Worm (Caenorhabditis elegans) whole organism, L1 larva: ENCODE results near the gene T16A1.5.
A peak's percentile ranks its signal among the peaks of the same experiment; 100 is the strongest.

ENCODE experiments used
- C16A3.4 ChIP-seq: fragments of 150-350 bp; optimal IDR thresholded peaks from 2 replicates; lab custom pipeline; 2014; ENCODE audit warnings: missing biosample characterization, missing genetic modification characterization
- F16B12.6 ChIP-seq: fragments of 150-350 bp; optimal IDR thresholded peaks from 2 replicates; lab custom pipeline; 2014; ENCODE audit warnings: missing biosample characterization, missing genetic modification characterization
- alr-1 ChIP-seq: fragments of 200-800 bp; sonication (Bioruptor generic); optimal IDR thresholded peaks from 2 replicates; lab custom pipeline; 2018; ENCODE audit warnings: borderline replicate concordance, mild to moderate bottlenecking, missing genetic modification characterization, missing compliant biosample characterization
- blmp-1 ChIP-seq: fragments of 150-350 bp; optimal IDR thresholded peaks from 2 replicates; lab custom pipeline; 2014; ENCODE audit warnings: missing biosample characterization, missing genetic modification characterization
- ceh-90 ChIP-seq: sonication (generic microtip); optimal IDR thresholded peaks from 2 replicates; lab custom pipeline; 2016; ENCODE audit warnings: missing genetic modification characterization, missing compliant biosample characterization
- ces-1 ChIP-seq: fragments of 150-350 bp; optimal IDR thresholded peaks from 2 replicates; lab custom pipeline; 2014; ENCODE audit warnings: missing biosample characterization, missing genetic modification reagents, missing genetic modification characterization
- dpl-1 ChIP-seq, 3 experiments: fragments of 150-350 bp in 2 of 3; sonication (generic microtip) in 1 of 3; optimal IDR thresholded peaks; 2 replicates each; lab custom pipeline; 2014 to 2017; ENCODE audit warnings: missing biosample characterization in 3 of 3, missing genetic modification characterization in 3 of 3, missing genetic modification reagents in 3 of 3
- efl-1 ChIP-seq, 4 experiments: fragments of 150-350 bp; optimal IDR thresholded peaks in 3 of 4; peaks in 1 of 4; 1 replicate in 1 of 4; 2 replicates in 3 of 4; lab custom pipeline; 2014; ENCODE audit warnings: missing biosample characterization in 2 of 4, missing genetic modification characterization in 2 of 4, missing genetic modification reagents in 2 of 4
- elt-2 ChIP-seq: sonication (generic microtip); optimal IDR thresholded peaks from 2 replicates; lab custom pipeline; 2016; ENCODE audit warnings: missing genetic modification characterization, mild to moderate bottlenecking, inconsistent platforms, missing compliant biosample characterization, missing genetic modification reagents
- fkh-8 ChIP-seq: sonication (generic microtip); optimal IDR thresholded peaks from 2 replicates; lab custom pipeline; 2016; ENCODE audit warnings: mild to moderate bottlenecking, missing genetic modification characterization, missing compliant biosample characterization
- grh-1 ChIP-seq: fragments of 200-800 bp; sonication (Bioruptor generic); IDR thresholded peaks from 2 replicates; pipeline ENCODE4 v1.3.6; 2022; ENCODE audit warnings: missing genetic modification reagents, missing genetic modification characterization, missing compliant biosample characterization
- irx-1 ChIP-seq: sonication (generic microtip); optimal IDR thresholded peaks from 2 replicates; lab custom pipeline; 2016; ENCODE audit warnings: missing genetic modification characterization, missing compliant biosample characterization
- lin-15B ChIP-seq: fragments of 150-350 bp; sonication (generic microtip); optimal IDR thresholded peaks from 3 replicates; lab custom pipeline; 2014; ENCODE audit warnings: missing biosample characterization, missing genetic modification characterization
- lin-39 ChIP-seq: fragments of 150-350 bp; optimal IDR thresholded peaks from 2 replicates; lab custom pipeline; 2014; ENCODE audit warnings: missing biosample characterization, missing genetic modification reagents, missing genetic modification characterization
- lsy-2 ChIP-seq, 2 experiments: fragments of 150-350 bp; optimal IDR thresholded peaks; 2 replicates each; lab custom pipeline; 2014; ENCODE audit warnings: missing biosample characterization in 2 of 2, missing genetic modification characterization in 2 of 2
- mab-9 ChIP-seq: fragments of 200-800 bp; sonication (Bioruptor generic); IDR thresholded peaks from 2 replicates; pipeline ENCODE4 v1.3.6; 2022; ENCODE audit warnings: missing genetic modification reagents, missing genetic modification characterization, missing compliant biosample characterization
- mdl-1 ChIP-seq, 2 experiments: fragments of 150-350 bp; optimal IDR thresholded peaks; 2 replicates each; lab custom pipeline; 2014 to 2017; ENCODE audit warnings: missing biosample characterization in 2 of 2, missing genetic modification characterization in 2 of 2, inconsistent platforms in 1 of 2
- nhr-237 ChIP-seq: fragments of 150-350 bp; optimal IDR thresholded peaks from 2 replicates; lab custom pipeline; 2014; ENCODE audit warnings: missing biosample characterization, missing genetic modification characterization
- nhr-28 ChIP-seq: fragments of 150-350 bp; optimal IDR thresholded peaks from 2 replicates; lab custom pipeline; 2014; ENCODE audit warnings: missing biosample characterization, missing genetic modification characterization
- nhr-76 ChIP-seq: sonication (generic microtip); optimal IDR thresholded peaks from 2 replicates; lab custom pipeline; 2017; ENCODE audit warnings: missing biosample characterization, missing genetic modification characterization
- nhr-85 ChIP-seq: sonication (generic microtip); peaks from one replicate; lab custom pipeline; 2016; ENCODE audit warnings: missing genetic modification characterization, inconsistent platforms, missing compliant biosample characterization
- skn-1 ChIP-seq: fragments of 150-350 bp; optimal IDR thresholded peaks from 2 replicates; lab custom pipeline; 2014; ENCODE audit warnings: missing biosample characterization, missing genetic modification characterization
- sox-4 ChIP-seq: sonication (generic microtip); optimal IDR thresholded peaks from 2 replicates; lab custom pipeline; 2016; ENCODE audit warnings: missing genetic modification characterization, missing compliant biosample characterization
- tbx-2 ChIP-seq: sonication (generic microtip); optimal IDR thresholded peaks from 2 replicates; lab custom pipeline; 2016; ENCODE audit warnings: missing genetic modification characterization, missing compliant biosample characterization
- unc-130 ChIP-seq: fragments of 150-350 bp; optimal IDR thresholded peaks from 2 replicates; lab custom pipeline; 2017; ENCODE audit warnings: missing biosample characterization, missing genetic modification characterization, inconsistent platforms
- unc-30 ChIP-seq: sonication (generic microtip); optimal IDR thresholded peaks from 2 replicates; lab custom pipeline; 2017; ENCODE audit warnings: missing biosample characterization, missing genetic modification characterization
- unc-62 ChIP-seq: fragments of 150-350 bp; optimal IDR thresholded peaks from 2 replicates; lab custom pipeline; 2014; ENCODE audit warnings: missing biosample characterization, missing genetic modification reagents, missing genetic modification characterization
- unc-86 ChIP-seq: sonication (generic microtip); optimal IDR thresholded peaks from 2 replicates; lab custom pipeline; 2016; ENCODE audit warnings: missing genetic modification characterization, missing compliant biosample characterization
- unc-98 ChIP-seq: fragments of 200-800 bp; sonication (Bioruptor generic); IDR thresholded peaks from 2 replicates; pipeline ENCODE4 v1.3.6; 2022; ENCODE audit warnings: missing genetic modification characterization, missing compliant biosample characterization
- ztf-4 ChIP-seq: fragments of 150-350 bp; optimal IDR thresholded peaks from 2 replicates; lab custom pipeline; 2014; ENCODE audit warnings: missing biosample characterization, missing genetic modification characterization

The T16A1.5 gene

DNA sequence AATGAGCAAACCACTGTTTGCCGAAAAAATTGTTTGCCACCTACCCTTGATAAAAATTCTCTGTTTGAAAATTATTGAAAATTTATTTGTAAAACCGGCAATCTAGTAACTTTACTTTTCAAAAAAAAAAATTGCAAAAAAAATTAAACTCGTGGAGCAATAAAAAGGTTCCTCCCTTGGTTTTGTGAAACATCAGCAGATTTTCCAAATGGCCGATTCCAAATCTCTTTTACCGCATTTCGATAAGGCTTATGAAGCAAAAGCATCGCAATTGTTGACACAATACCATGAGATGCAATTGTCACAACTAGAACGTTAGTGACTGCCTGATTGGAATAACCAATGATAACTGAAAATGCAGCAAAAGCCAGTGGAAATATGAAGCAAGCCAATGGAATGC, 30.9 kb upstream of the T16A1.5 start:
- no peak for TF ChIP-seq sox-4
- TF ChIP-seq tbx-2 = no peak
- no peak for TF ChIP-seq dpl-1 (GFP tag; optimal IDR thresholded peaks at IDR 0.05; lab: Kevin White, UChicago)
- no peak for TF ChIP-seq elt-2
- no peak for TF ChIP-seq F16B12.6 (tag; lab: Kevin White, UChicago)
- no peak for TF ChIP-seq lin-39 (tag; lab: Kevin White, UChicago)
- no peak for TF ChIP-seq lsy-2 (tag; optimal IDR thresholded peaks at IDR 0.05; lab: Kevin White, UChicago)

DNA sequence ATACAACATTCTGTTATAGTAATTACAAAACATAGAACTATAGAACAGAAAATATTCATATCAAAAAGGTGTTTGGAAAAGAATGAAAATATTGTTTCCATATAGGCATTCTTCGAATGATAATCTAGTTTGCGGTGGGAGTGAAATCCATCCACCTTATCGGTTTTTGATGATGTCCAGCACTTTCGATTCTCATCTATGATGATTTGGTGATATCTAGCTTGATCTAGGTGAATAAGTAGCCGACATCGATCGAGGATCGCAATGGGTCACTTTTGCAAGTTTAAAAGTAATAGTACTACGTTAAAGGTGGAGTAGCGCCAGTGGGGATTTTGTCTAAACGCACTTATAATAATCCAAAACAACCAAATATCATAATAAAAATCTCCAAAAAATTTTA, 29.3 kb upstream of the T16A1.5 start, which contains the start of gene R52.6:
Gene R52.6 (minus strand): TSS at position 101 of the 400 bp plus-strand sequence.
- TF ChIP-seq skn-1 (tag; lab: Kevin White, UChicago) = no peak
- no peak for TF ChIP-seq C16A3.4 (tag; lab: Kevin White, UChicago)
- TF ChIP-seq efl-1 (optimal IDR thresholded peaks at IDR 0.05; lab: Kevin White, UChicago) = no peak
- no peak for TF ChIP-seq efl-1 (GFP tag; optimal IDR thresholded peaks at IDR 0.05 in 1 of 2; lab: Kevin White, UChicago)
- no peak for TF ChIP-seq alr-1 (tag; lab: Kevin White, UChicago)
- TF ChIP-seq unc-86 (tag; lab: Kevin White, UChicago) = no peak
- TF ChIP-seq blmp-1 (tag; lab: Kevin White, UChicago) = peak; percentile 1
- no peak for TF ChIP-seq unc-98
- TF ChIP-seq ztf-4 (tag; lab: Kevin White, UChicago) = no peak
- TF ChIP-seq, all 84 proteins: peak for 1

DNA sequence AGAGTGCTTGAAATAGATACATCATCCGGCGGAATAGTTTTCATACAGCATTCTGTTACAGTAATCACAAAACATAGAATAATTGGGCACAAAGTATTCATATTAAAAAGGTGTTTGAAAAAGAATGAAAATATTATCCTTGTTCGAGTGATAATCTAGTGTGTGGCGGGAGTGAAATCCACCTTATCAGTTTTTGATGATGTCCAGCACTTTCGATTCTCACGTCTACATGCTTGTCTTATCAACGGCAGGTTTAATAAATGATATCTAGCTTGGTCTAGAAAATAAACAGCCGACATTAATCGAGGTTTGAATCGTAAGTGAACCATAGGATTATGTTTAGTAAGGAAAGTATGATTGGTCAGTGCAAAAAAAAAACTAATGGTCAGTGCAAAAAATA, 26.3 kb upstream of the T16A1.5 start, which contains the start of gene R52.5:
Gene R52.5 (minus strand): TSS at position 101 of the 400 bp plus-strand sequence.
- TF ChIP-seq grh-1 (GFP tag; lab: Robert Waterston, UW) = no peak
- TF ChIP-seq blmp-1 (tag; lab: Kevin White, UChicago) = peak; percentile 54

DNA sequence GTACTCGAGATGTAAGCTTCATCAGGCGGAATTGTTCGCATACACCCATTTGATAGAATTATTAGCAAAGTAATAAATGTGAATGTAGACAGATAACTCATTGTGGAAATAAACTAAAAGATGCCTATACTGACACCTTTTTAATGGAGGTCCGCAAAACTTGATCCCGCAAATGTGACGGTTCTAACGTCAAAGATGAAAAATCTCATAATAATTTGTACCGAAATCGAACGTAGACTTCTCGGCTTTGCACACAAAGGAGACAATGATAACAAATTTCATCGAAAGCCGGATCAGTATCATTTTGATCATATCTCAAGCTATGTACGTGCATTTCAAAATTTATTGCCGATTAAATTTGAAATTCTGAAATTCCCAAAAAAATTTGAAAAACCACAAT, 24.7 kb upstream of the T16A1.5 start, which contains the start of gene R52.4:
Gene R52.4 (minus strand): TSS at position 101 of the 400 bp plus-strand sequence.
- no peak for TF ChIP-seq unc-98
- no peak for TF ChIP-seq unc-130
- no peak for TF ChIP-seq unc-62 (GFP tag; lab: Kevin White, UChicago)
- TF ChIP-seq nhr-28 (tag; lab: Kevin White, UChicago) = no peak
- no peak for TF ChIP-seq lin-39 (tag; lab: Kevin White, UChicago)
- no peak for TF ChIP-seq lsy-2 (tag; optimal IDR thresholded peaks at IDR 0.05; lab: Kevin White, UChicago)
- no peak for TF ChIP-seq lin-15B (tag; lab: Kevin White, UChicago)
- TF ChIP-seq irx-1 = no peak
- no peak for TF ChIP-seq sox-4
- no peak for TF ChIP-seq skn-1 (tag; lab: Kevin White, UChicago)
- no peak for TF ChIP-seq mab-9 (GFP tag; lab: Robert Waterston, UW)
- TF ChIP-seq alr-1 (tag; lab: Kevin White, UChicago) = no peak
- TF ChIP-seq nhr-237 (tag; lab: Kevin White, UChicago) = no peak
- no peak for TF ChIP-seq ceh-90
- no peak for TF ChIP-seq mdl-1 (tag; optimal IDR thresholded peaks at IDR 0.05; lab: Kevin White, UChicago)

DNA sequence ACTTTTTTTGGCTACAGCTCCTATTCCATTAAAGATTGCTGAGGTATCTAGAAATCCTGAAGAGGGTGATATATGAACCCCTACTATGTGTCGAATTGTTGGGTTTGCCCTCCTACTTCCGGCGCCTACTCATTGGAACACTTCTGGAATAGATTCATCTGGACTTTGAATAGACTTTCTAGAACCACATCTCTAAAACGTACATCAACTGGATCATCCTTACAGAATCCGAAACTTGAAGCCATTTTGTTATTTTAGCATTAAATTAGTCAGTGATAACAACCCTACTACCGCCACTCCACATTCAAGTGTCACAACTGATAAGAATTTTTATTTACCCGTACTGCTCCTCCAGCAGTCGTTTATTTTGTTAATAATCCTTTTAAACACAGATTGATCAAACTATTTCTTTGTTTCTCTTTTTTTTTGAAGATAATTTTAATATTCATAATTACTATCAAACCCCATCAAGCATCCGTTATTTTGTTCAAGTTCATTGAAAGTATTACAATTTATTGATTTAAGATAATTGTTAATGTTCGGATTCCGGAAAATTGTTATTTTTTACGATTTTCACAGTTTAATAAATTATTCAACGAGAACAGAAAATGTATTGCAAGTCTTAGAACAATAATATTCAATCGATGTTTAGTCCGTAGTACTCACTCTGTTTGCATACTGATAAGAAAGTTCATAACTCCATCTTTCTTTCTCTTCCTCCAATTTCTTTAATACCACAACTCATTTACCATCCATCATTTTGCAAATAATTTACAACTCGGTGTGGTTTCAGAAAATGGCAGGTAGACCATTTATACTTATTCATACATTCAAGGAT, 15.7 kb upstream of the T16A1.5 start, which contains the start of gene math-42:
Gene math-42 (plus strand): TSS at position 788 of the 838 bp plus-strand sequence.
- TF ChIP-seq nhr-85 (tag; lab: Kevin White, UChicago) (no peak), C16A3.4 (tag; lab: Kevin White, UChicago) (no peak), elt-2 (peak; percentile 38), ces-1 (GFP tag; lab: Kevin White, UChicago) (no peak), tbx-2 (no peak)

DNA sequence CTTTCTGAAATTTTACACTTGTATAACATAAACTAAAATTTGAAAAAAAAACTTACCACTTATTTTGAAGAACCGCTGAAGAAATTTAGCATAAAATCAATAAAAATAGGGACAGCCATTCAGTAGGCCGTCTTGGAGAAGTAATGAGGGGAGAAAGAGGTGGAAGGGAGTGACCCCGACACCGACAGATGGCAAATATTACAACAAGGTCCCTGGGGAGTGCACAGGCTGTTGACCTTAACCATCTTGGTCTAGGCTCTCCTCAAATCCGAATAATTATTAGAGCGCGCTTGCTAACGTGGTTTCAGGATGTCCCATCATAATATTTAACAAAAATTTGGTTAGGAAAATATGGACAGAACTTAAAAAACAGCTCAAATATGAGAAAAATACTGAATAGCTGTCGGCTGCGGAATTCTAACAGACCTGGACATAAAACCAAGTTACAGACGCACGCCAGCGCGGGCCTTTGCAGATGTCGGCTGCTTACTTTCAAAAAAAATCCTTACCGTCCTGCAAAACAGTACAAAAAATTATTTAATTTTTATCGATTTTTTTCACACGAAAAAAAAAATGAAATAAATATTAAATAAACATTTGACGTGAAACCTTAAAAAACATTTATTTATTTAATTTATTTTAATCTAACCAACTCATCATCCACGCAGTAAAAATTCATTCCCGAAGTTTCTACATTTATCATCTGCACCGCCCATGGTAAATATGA, 11.5 kb upstream of the T16A1.5 start, which contains the start of gene T16A1.2:
Gene T16A1.2 (plus strand): TSS at position 677 of the 727 bp plus-strand sequence.
- TF ChIP-seq nhr-76 (tag; lab: Kevin White, UChicago) = no peak
- no peak for TF ChIP-seq fkh-8 (tag; lab: Kevin White, UChicago)
- no peak for TF ChIP-seq unc-30 (tag; lab: Kevin White, UChicago)
